Worm (Caenorhabditis elegans): ENCODE measurements around the gene F46H5.11.

F46H5.11 gene

ce11 chrX:7254558-7254957 is 17.3 kb downstream of the F46H5.11 start, which contains the start of gene F46H5.4 (continued):
- no peak for TF ChIP-seq egl-13 (tag; optimal IDR thresholded peaks at IDR 0.05)

DNA sequence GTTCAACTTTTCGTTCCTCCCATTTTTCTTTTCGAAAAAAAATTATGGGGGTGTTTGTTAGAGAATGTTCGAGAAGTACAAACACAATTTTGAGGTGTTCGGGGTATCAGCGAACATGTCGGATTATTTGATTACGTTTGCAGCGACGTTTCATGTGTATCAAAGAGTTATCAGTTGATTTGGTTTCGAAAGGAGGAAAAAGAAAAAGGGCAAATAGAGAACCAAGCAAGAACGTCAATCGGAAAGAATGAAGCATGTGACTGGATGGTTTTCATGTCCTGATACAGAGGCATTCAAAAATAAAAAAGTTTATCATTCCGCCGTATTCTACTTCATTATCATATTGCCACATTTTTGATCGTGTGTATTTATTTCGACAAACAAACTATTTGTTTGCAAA is 27.1 kb downstream of the F46H5.11 start:
- no peak for TF ChIP-seq dpl-1 (GFP tag; optimal IDR thresholded peaks at IDR 0.05)
- TF ChIP-seq tlp-1 (tag; optimal IDR thresholded peaks at IDR 0.05) = no peak
- no peak for TF ChIP-seq nhr-12 (tag; optimal IDR thresholded peaks at IDR 0.05)
- TF ChIP-seq grh-1 (GFP tag; IDR thresholded peaks at IDR 0.05) = no peak
- TF ChIP-seq nhr-20 (tag; optimal IDR thresholded peaks at IDR 0.05) = peak; percentile 16
- peak; percentile 90 for TF ChIP-seq elt-2 (tag; optimal IDR thresholded peaks at IDR 0.05)
- TF ChIP-seq lin-35 (GFP tag; optimal IDR thresholded peaks at IDR 0.05) = peak in 1 of 2 experiments; percentile 48
- TF ChIP-seq fkh-8 (tag; optimal IDR thresholded peaks at IDR 0.05) = no peak
- TF ChIP-seq elt-3 (tag; optimal IDR thresholded peaks at IDR 0.05) = peak in 1 of 6 experiments; percentile 10
- TF ChIP-seq pqm-1 (tag; optimal IDR thresholded peaks at IDR 0.05) = peak; percentile 37
- no peak for TF ChIP-seq efl-1 (optimal IDR thresholded peaks at IDR 0.05)
- TF ChIP-seq efl-1 (GFP tag; optimal IDR thresholded peaks at IDR 0.05 in 1 of 2) = peak in 1 of 2 experiments; percentile 32
- TF ChIP-seq lin-14 (GFP tag; optimal IDR thresholded peaks at IDR 0.05) = peak; percentile 26
- peak; percentile 28 for TF ChIP-seq nhr-90 (tag; optimal IDR thresholded peaks at IDR 0.05; ENCODE audit: poor library complexity)
- TF ChIP-seq unc-98 (GFP tag; IDR thresholded peaks at IDR 0.05) = no peak
- TF ChIP-seq C34B4.2 (tag; optimal IDR thresholded peaks at IDR 0.05) = no peak
- no peak for TF ChIP-seq C04F5.9 (tag; optimal IDR thresholded peaks at IDR 0.05)
- no peak for TF ChIP-seq zip-4 (GFP tag; optimal IDR thresholded peaks at IDR 0.05)

- TF ChIP-seq skn-1 (tag; optimal IDR thresholded peaks at IDR 0.05) (no peak), F16B12.6 (tag; optimal IDR thresholded peaks at IDR 0.05) (no peak), pax-3 (tag; optimal IDR thresholded peaks at IDR 0.05) (no peak), tlp-1 (tag; optimal IDR thresholded peaks at IDR 0.05) (no peak), elt-3 (tag; optimal IDR thresholded peaks at IDR 0.05) (peak in 1 of 6 experiments; percentile 15), pqm-1 (tag; optimal IDR thresholded peaks at IDR 0.05) (no peak), unc-86 (tag; optimal IDR thresholded peaks at IDR 0.05) (no peak), unc-30 (tag; optimal IDR thresholded peaks at IDR 0.05) (no peak), Y116A8C.19 (tag; optimal IDR thresholded peaks at IDR 0.05; ENCODE audit: borderline replicate concordance) (no peak), nhr-20 (tag; optimal IDR thresholded peaks at IDR 0.05) (no peak), snu-23 (GFP tag; optimal IDR thresholded peaks at IDR 0.05) (peak; percentile 15), snpc-4 (tag; optimal IDR thresholded peaks at IDR 0.05) (no peak), mep-1 (tag; optimal IDR thresholded peaks at IDR 0.05) (no peak), ceh-88 (GFP tag; IDR thresholded peaks at IDR 0.05) (no peak), blmp-1 (tag; optimal IDR thresholded peaks at IDR 0.05) (peak; percentile 47), fkh-10 (GFP tag; optimal IDR thresholded peaks at IDR 0.05) (no peak), nhr-85 (tag) (peak; percentile 73), irx-1 (tag; optimal IDR thresholded peaks at IDR 0.05) (no peak), nhr-11 (tag; optimal IDR thresholded peaks at IDR 0.05) (no peak), lin-14 (GFP tag; optimal IDR thresholded peaks at IDR 0.05) (peak; percentile 54), efl-3 (GFP tag; optimal IDR thresholded peaks at IDR 0.05) (no peak)
Observed at ce11 chrX:7242878-7243277, 29.0 kb downstream of the F46H5.11 start, which contains the start of gene F46H5.7. F46H5.7 (minus strand) TSS chrX:7242983.

ce11 chrX:7242119-7242518 is 29.7 kb downstream of the F46H5.11 start:
- TF ChIP-seq nhr-90 (tag; optimal IDR thresholded peaks at IDR 0.05; ENCODE audit: poor library complexity) (peak; percentile 38), tlp-1 (tag; optimal IDR thresholded peaks at IDR 0.05) (no peak), nhr-237 (tag; optimal IDR thresholded peaks at IDR 0.05) (no peak), grh-1 (GFP tag; IDR thresholded peaks at IDR 0.05) (peak; percentile 89), C34B4.2 (tag; optimal IDR thresholded peaks at IDR 0.05) (no peak), ces-1 (GFP tag; optimal IDR thresholded peaks at IDR 0.05) (no peak), unc-130 (tag; optimal IDR thresholded peaks at IDR 0.05) (peak; percentile 8), lin-14 (GFP tag; optimal IDR thresholded peaks at IDR 0.05) (peak; percentile 68), isw-1 (GFP tag; IDR thresholded peaks at IDR 0.05) (no peak), ztf-4 (tag; optimal IDR thresholded peaks at IDR 0.05) (no peak), pqm-1 (tag; optimal IDR thresholded peaks at IDR 0.05) (no peak), nhr-71 (tag; optimal IDR thresholded peaks at IDR 0.05) (peak; percentile 70), unc-98 (GFP tag; IDR thresholded peaks at IDR 0.05) (no peak), nhr-19 (GFP tag; conservative IDR thresholded peaks at IDR 0.05) (peak; percentile 35), elt-2 (tag; optimal IDR thresholded peaks at IDR 0.05) (no peak), pax-3 (tag; optimal IDR thresholded peaks at IDR 0.05) (no peak), vab-15 (tag; optimal IDR thresholded peaks at IDR 0.05) (no peak), tbx-2 (tag; optimal IDR thresholded peaks at IDR 0.05) (peak; percentile 56), elt-3 (tag; optimal IDR thresholded peaks at IDR 0.05) (peak in 2 of 6 experiments; percentile 46 to 74), fkh-8 (tag; optimal IDR thresholded peaks at IDR 0.05) (no peak), ets-5 (GFP tag; IDR thresholded peaks at IDR 0.05) (no peak), mep-1 (tag; optimal IDR thresholded peaks at IDR 0.05) (peak; percentile 30), zip-4 (GFP tag; optimal IDR thresholded peaks at IDR 0.05) (no peak), hlh-4 (tag; optimal IDR thresholded peaks at IDR 0.05) (no peak), dsc-1 (tag; optimal IDR thresholded peaks at IDR 0.05) (no peak), skn-1 (tag; optimal IDR thresholded peaks at IDR 0.05) (no peak)
